Worm (Caenorhabditis elegans) whole organism, L1 larva: ENCODE data around the gene C25F9.16.

Experiments
- aha-1 ChIP-seq: fragments of 150-350 bp; optimal IDR thresholded peaks from 2 replicates; lab custom pipeline; 2014; ENCODE audit warnings: missing biosample characterization, missing genetic modification characterization
- dpl-1 ChIP-seq, 3 experiments: fragments of 150-350 bp in 2 of 3; sonication (generic microtip) in 1 of 3; optimal IDR thresholded peaks; 2 replicates each; lab custom pipeline; 2014 to 2017; ENCODE audit warnings: missing biosample characterization in 3 of 3, missing genetic modification characterization in 3 of 3, missing genetic modification reagents in 3 of 3
- hlh-4 ChIP-seq: sonication (generic microtip); optimal IDR thresholded peaks from 2 replicates; lab custom pipeline; 2016; ENCODE audit warnings: mild to moderate bottlenecking, missing genetic modification characterization, missing compliant biosample characterization
- lin-35 ChIP-seq, 2 experiments: fragments of 150-350 bp; optimal IDR thresholded peaks; 2 replicates each; lab custom pipeline; 2014; ENCODE audit warnings: missing biosample characterization in 2 of 2, missing genetic modification characterization in 2 of 2, missing genetic modification reagents in 2 of 2
- lin-39 ChIP-seq: fragments of 150-350 bp; optimal IDR thresholded peaks from 2 replicates; lab custom pipeline; 2014; ENCODE audit warnings: missing biosample characterization, missing genetic modification reagents, missing genetic modification characterization
- mdl-1 ChIP-seq, 2 experiments: fragments of 150-350 bp; optimal IDR thresholded peaks; 2 replicates each; lab custom pipeline; 2014 to 2017; ENCODE audit warnings: missing biosample characterization in 2 of 2, missing genetic modification characterization in 2 of 2, inconsistent platforms in 1 of 2
- nhr-12 ChIP-seq: sonication (generic microtip); optimal IDR thresholded peaks from 2 replicates; lab custom pipeline; 2017; ENCODE audit warnings: missing biosample characterization, missing genetic modification characterization
- nhr-28 ChIP-seq: fragments of 150-350 bp; optimal IDR thresholded peaks from 2 replicates; lab custom pipeline; 2014; ENCODE audit warnings: missing biosample characterization, missing genetic modification characterization
- rnt-1 ChIP-seq: sonication (generic microtip); optimal IDR thresholded peaks from 2 replicates; lab custom pipeline; 2016; ENCODE audit warnings: mild to moderate bottlenecking, missing genetic modification characterization, moderate library complexity, missing compliant biosample characterization
- unc-62 ChIP-seq: fragments of 150-350 bp; optimal IDR thresholded peaks from 2 replicates; lab custom pipeline; 2014; ENCODE audit warnings: missing biosample characterization, missing genetic modification reagents, missing genetic modification characterization
- unc-86 ChIP-seq: sonication (generic microtip); optimal IDR thresholded peaks from 2 replicates; lab custom pipeline; 2016; ENCODE audit warnings: missing genetic modification characterization, missing compliant biosample characterization
- ztf-11 ChIP-seq, 2 experiments: sonication (generic microtip); optimal IDR thresholded peaks; 2 replicates each; lab custom pipeline; 2016 to 2017; ENCODE audit warnings: missing genetic modification characterization in 2 of 2, missing biosample characterization in 1 of 2, missing compliant biosample characterization in 1 of 2

ce11 chrV:19467574-19467973, 33.4 kb downstream of the C25F9.16 start, which contains the start of gene Y43F8B.23:
- no peak for TF ChIP-seq nhr-12 (tag; lab: Kevin White, UChicago)
- TF ChIP-seq hlh-4 = no peak
- TF ChIP-seq lin-39 (tag; lab: Kevin White, UChicago) = no peak
- TF ChIP-seq lin-35 (GFP tag; optimal IDR thresholded peaks at IDR 0.05; lab: Kevin White, UChicago) = peak in 1 of 2 experiments; percentile 7
- no peak for TF ChIP-seq nhr-28
- no peak for TF ChIP-seq dpl-1 (GFP tag; optimal IDR thresholded peaks at IDR 0.05; lab: Kevin White, UChicago)
- no peak for TF ChIP-seq unc-62 (GFP tag; lab: Kevin White, UChicago)
- no peak for TF ChIP-seq ztf-11 (tag; optimal IDR thresholded peaks at IDR 0.05; lab: Kevin White, UChicago)
- no peak for TF ChIP-seq rnt-1 (tag; lab: Kevin White, UChicago)
- no peak for TF ChIP-seq unc-86 (tag; lab: Kevin White, UChicago)
- TF ChIP-seq aha-1 = no peak
- no peak for TF ChIP-seq mdl-1 (tag; optimal IDR thresholded peaks at IDR 0.05; lab: Kevin White, UChicago)
